Fruit fly (Drosophila melanogaster) S2 (cell line): ENCODE results near the gene NUCB1.

Experiments used
- CG8478 ChIP-seq: fragments of >200 bp; optimal IDR thresholded peaks from 2 replicates; lab custom pipeline; 2018
- CTCF ChIP-seq, 2 experiments: fragments of >200 bp; optimal IDR thresholded peaks; 2 replicates each; lab custom pipeline; 2018

DNA sequence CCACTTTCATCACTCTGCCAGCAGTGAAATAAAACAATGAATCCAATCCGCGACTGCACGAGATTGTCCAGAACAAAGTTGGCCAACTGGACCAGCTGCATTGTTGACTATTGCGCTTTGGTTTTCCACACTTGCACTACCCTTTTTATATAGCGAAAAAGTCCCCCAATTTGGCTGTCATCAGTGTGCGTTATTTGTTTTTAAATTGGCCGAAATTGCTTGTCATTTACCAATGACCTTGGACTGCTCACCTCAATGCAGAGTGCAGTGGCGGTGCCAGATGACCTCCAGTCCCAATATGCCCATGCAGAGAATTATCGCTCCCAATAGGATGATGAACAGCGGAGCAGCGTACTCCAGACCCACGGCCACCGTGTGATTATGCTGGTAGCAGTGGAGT is 15.7 kb upstream of the NUCB1 start, which contains the start of gene Ir75a:
- TF ChIP-seq CTCF (optimal IDR thresholded peaks at IDR 0.05; lab: Kevin White, UChicago) (no peak), CG8478 (lab: Kevin White, UChicago) (no peak)
